Worm (Caenorhabditis elegans) whole organism, late embryonic: ENCODE data around the gene R03G8.1.

ENCODE experiments used
- ama-1 ChIP-seq: fragments of 150-350 bp; optimal IDR thresholded peaks from 2 replicates; lab custom pipeline; 2014
- ceh-19 ChIP-seq: fragments of 200-800 bp; sonication (Bioruptor generic); optimal IDR thresholded peaks from 2 replicates; lab custom pipeline; 2018; ENCODE audit warnings: mild to moderate bottlenecking, missing genetic modification characterization, missing compliant biosample characterization
- fkh-6 ChIP-seq: sonication (generic microtip); optimal IDR thresholded peaks from 2 replicates; lab custom pipeline; 2016; ENCODE audit warnings: missing genetic modification characterization, missing compliant biosample characterization
- nfya-1 ChIP-seq: sonication (generic microtip); optimal IDR thresholded peaks from 2 replicates; lab custom pipeline; 2017; ENCODE audit warnings: missing genetic modification characterization, mild to moderate bottlenecking, missing compliant biosample characterization, antibody characterized with exemption, moderate library complexity
- pax-1 ChIP-seq: fragments of 150-350 bp; optimal IDR thresholded peaks from 2 replicates; lab custom pipeline; 2014; ENCODE audit warnings: missing biosample characterization, missing genetic modification characterization
- unc-86 ChIP-seq: sonication (generic microtip); optimal IDR thresholded peaks from 2 replicates; lab custom pipeline; 2016; ENCODE audit warnings: missing genetic modification characterization, missing compliant biosample characterization

- TF ChIP-seq ama-1 (lab: Kevin White, UChicago) (no peak), ceh-19 (no peak), unc-86 (no peak), fkh-6 (tag; lab: Kevin White, UChicago) (no peak), pax-1 (tag; lab: Kevin White, UChicago) (no peak), nfya-1 (tag; lab: Kevin White, UChicago) (no peak)
Measured at ce11 chrX:13106177-13106761, 21.9 kb downstream of the R03G8.1 start.
